Worm (Caenorhabditis elegans) whole organism, early embryonic: Measurements from ENCODE around the gene lin-42.
A peak's percentile ranks its signal among the peaks of the same experiment; 100 is the strongest.

Experiments used
- B0310.2 ChIP-seq: sonication (generic microtip); optimal IDR thresholded peaks from 2 replicates; lab custom pipeline; 2016; ENCODE audit warnings: mild to moderate bottlenecking, missing genetic modification characterization, missing compliant biosample characterization
- F13C5.2 ChIP-seq: sonication (generic microtip); optimal IDR thresholded peaks from 2 replicates; lab custom pipeline; 2017; ENCODE audit warnings: mild to moderate bottlenecking, missing genetic modification characterization, inconsistent platforms, missing compliant biosample characterization
- aly-1 ChIP-seq: sonication (generic microtip); optimal IDR thresholded peaks from 2 replicates; lab custom pipeline; 2016; ENCODE audit warnings: missing genetic modification characterization, missing compliant biosample characterization
- ama-1 ChIP-seq: fragments of 150-350 bp; optimal IDR thresholded peaks from 2 replicates; lab custom pipeline; 2014
- ceh-13 ChIP-seq: fragments of 200-800 bp; sonication (Bioruptor generic); optimal IDR thresholded peaks from 2 replicates; lab custom pipeline; 2018; ENCODE audit warnings: mild to moderate bottlenecking, missing genetic modification characterization, missing compliant biosample characterization
- ceh-36 ChIP-seq: sonication (generic microtip); optimal IDR thresholded peaks from 2 replicates; lab custom pipeline; 2016; ENCODE audit warnings: missing genetic modification characterization, inconsistent platforms, missing compliant biosample characterization
- ets-7 ChIP-seq: sonication (generic microtip); optimal IDR thresholded peaks from 2 replicates; lab custom pipeline; 2016; ENCODE audit warnings: missing genotype, missing genetic modification characterization, missing compliant biosample characterization
- flt-1 ChIP-seq: fragments of 200-800 bp; sonication (Bioruptor generic); IDR thresholded peaks from 2 replicates; pipeline ENCODE4 v1.3.6; 2022; ENCODE audit warnings: missing genetic modification characterization, missing compliant biosample characterization
- hmbx-1 ChIP-seq: sonication (generic microtip); optimal IDR thresholded peaks from 2 replicates; lab custom pipeline; 2016; ENCODE audit warnings: mild to moderate bottlenecking, missing genetic modification characterization, missing compliant biosample characterization
- hmg-4 ChIP-seq: fragments of 200-800 bp; sonication (Bioruptor generic); optimal IDR thresholded peaks from 2 replicates; lab custom pipeline; 2018; ENCODE audit warnings: mild to moderate bottlenecking, missing genetic modification characterization, missing compliant biosample characterization
- hnd-1 ChIP-seq: sonication (generic microtip); optimal IDR thresholded peaks from 2 replicates; lab custom pipeline; 2016; ENCODE audit warnings: missing genetic modification characterization, missing compliant biosample characterization
- pes-1 ChIP-seq: fragments of 200-800 bp; sonication (Bioruptor generic); IDR thresholded peaks from 2 replicates; pipeline ENCODE4 v1.3.6; 2022; ENCODE audit warnings: missing genetic modification reagents, missing genetic modification characterization, missing compliant biosample characterization
- scrt-1 ChIP-seq: fragments of 200-800 bp; sonication (Bioruptor generic); IDR thresholded peaks from 2 replicates; pipeline ENCODE4 v1.3.6; 2022; ENCODE audit warnings: missing genetic modification characterization, missing compliant biosample characterization
- sea-1 ChIP-seq: fragments of 200-800 bp; sonication (Bioruptor generic); conservative IDR thresholded peaks from 2 replicates; pipeline ENCODE4 v1.3.6; 2022; ENCODE audit warnings: missing genetic modification characterization, missing compliant biosample characterization
- tbx-11 ChIP-seq: fragments of 200-800 bp; sonication (Bioruptor generic); IDR thresholded peaks from 2 replicates; pipeline ENCODE4 v1.3.6; 2022; ENCODE audit warnings: missing genetic modification characterization, missing compliant biosample characterization
- tbx-37 ChIP-seq: fragments of 200-800 bp; sonication (Bioruptor generic); conservative IDR thresholded peaks from 2 replicates; pipeline ENCODE4 v1.3.6; 2022; ENCODE audit warnings: missing genetic modification reagents, missing genetic modification characterization, missing compliant biosample characterization
- tra-4 ChIP-seq: sonication (generic microtip); optimal IDR thresholded peaks from 2 replicates; lab custom pipeline; 2017; ENCODE audit warnings: missing genetic modification characterization, missing compliant biosample characterization

The lin-42 gene

ce11 chrII:1252259-1252658 lies at the start of gene lin-42:
Gene lin-42 (minus strand): TSS chrII:1252359.
- no peak for TF ChIP-seq scrt-1 (GFP tag; lab: Robert Waterston, UW)
- no peak for TF ChIP-seq ceh-13 (GFP tag; lab: Kevin White, UChicago)
- TF ChIP-seq F13C5.2 (tag; lab: Kevin White, UChicago), result no peak
- TF ChIP-seq B0310.2 (tag; lab: Kevin White, UChicago), result no peak
- TF ChIP-seq hmbx-1 (tag; lab: Kevin White, UChicago), result no peak
- peak; percentile 4 for TF ChIP-seq ceh-36 (tag; lab: Kevin White, UChicago)
- no peak for TF ChIP-seq hmg-4 (GFP tag; lab: Kevin White, UChicago)

ce11 chrII:1301554-1301953 lies 49.4 kb upstream of the lin-42 start, which contains the start of gene glb-31:
Gene glb-31 (minus strand): TSS chrII:1301654.
- TF ChIP-seq tbx-11, result no peak
- no peak for TF ChIP-seq ceh-36 (tag; lab: Kevin White, UChicago)
- no peak for TF ChIP-seq tra-4
- no peak for TF ChIP-seq hnd-1
- no peak for TF ChIP-seq ets-7 (tag; lab: Kevin White, UChicago)
- no peak for TF ChIP-seq hmg-4 (GFP tag; lab: Kevin White, UChicago)
- no peak for TF ChIP-seq F13C5.2 (tag; lab: Kevin White, UChicago)
- no peak for TF ChIP-seq sea-1 (GFP tag; lab: Robert Waterston, UW)
- TF ChIP-seq ama-1, result no peak
- no peak for TF ChIP-seq tbx-37 (GFP tag; lab: Robert Waterston, UW)
- no peak for TF ChIP-seq scrt-1 (GFP tag; lab: Robert Waterston, UW)
- no peak for TF ChIP-seq pes-1 (GFP tag; lab: Robert Waterston, UW)

- TF ChIP-seq ceh-36 (tag; lab: Kevin White, UChicago) (no peak), hmg-4 (GFP tag; lab: Kevin White, UChicago) (no peak), ceh-13 (GFP tag; lab: Kevin White, UChicago) (no peak), sea-1 (GFP tag; lab: Robert Waterston, UW) (no peak), ama-1 (no peak), ets-7 (tag; lab: Kevin White, UChicago) (no peak), tra-4 (no peak), tbx-11 (no peak), hmbx-1 (tag; lab: Kevin White, UChicago) (no peak)
These were observed 46.0 kb upstream of the lin-42 start, which contains the start of gene Y57G7A.1 for ce11 chrII:1298169-1298568. Gene Y57G7A.1 (plus strand): TSS chrII:1298469.

- TF ChIP-seq ceh-36 (tag; lab: Kevin White, UChicago), result no peak
- TF ChIP-seq hmbx-1 (tag; lab: Kevin White, UChicago), result no peak
- TF ChIP-seq tra-4, result no peak
- TF ChIP-seq flt-1 (GFP tag; lab: Robert Waterston, UW), result no peak
- TF ChIP-seq sea-1 (GFP tag; lab: Robert Waterston, UW), result no peak
- TF ChIP-seq ets-7 (tag; lab: Kevin White, UChicago), result no peak
- TF ChIP-seq scrt-1 (GFP tag; lab: Robert Waterston, UW), result no peak
- no peak for TF ChIP-seq pes-1 (GFP tag; lab: Robert Waterston, UW)
These were observed 45.5 kb upstream of the lin-42 start for ce11 chrII:1297697-1298093.

- no peak for TF ChIP-seq ceh-36 (tag; lab: Kevin White, UChicago)
- no peak for TF ChIP-seq hnd-1
- no peak for TF ChIP-seq B0310.2 (tag; lab: Kevin White, UChicago)
- no peak for TF ChIP-seq tbx-37 (GFP tag; lab: Robert Waterston, UW)
- TF ChIP-seq tbx-11, result no peak
- no peak for TF ChIP-seq flt-1 (GFP tag; lab: Robert Waterston, UW)
- no peak for TF ChIP-seq pes-1 (GFP tag; lab: Robert Waterston, UW)
- no peak for TF ChIP-seq sea-1 (GFP tag; lab: Robert Waterston, UW)
- TF ChIP-seq tra-4, result no peak
- TF ChIP-seq scrt-1 (GFP tag; lab: Robert Waterston, UW), result no peak
- no peak for TF ChIP-seq hmg-4 (GFP tag; lab: Kevin White, UChicago)
- TF ChIP-seq ceh-13 (GFP tag; lab: Kevin White, UChicago), result no peak
- TF ChIP-seq ets-7 (tag; lab: Kevin White, UChicago), result no peak
- no peak for TF ChIP-seq F13C5.2 (tag; lab: Kevin White, UChicago)
- TF ChIP-seq hmbx-1 (tag; lab: Kevin White, UChicago), result no peak
- TF ChIP-seq ama-1, result no peak
- TF ChIP-seq aly-1 (tag; lab: Kevin White, UChicago), result no peak
These were observed 45.0 kb upstream of the lin-42 start for ce11 chrII:1297044-1297696.

ce11 chrII:1295776-1296175 lies 43.6 kb upstream of the lin-42 start, which contains the start of gene Y57G7A.2:
Gene Y57G7A.2 (plus strand): TSS chrII:1296076.
- TF ChIP-seq aly-1 (tag; lab: Kevin White, UChicago) (no peak), tbx-11 (no peak), hmbx-1 (tag; lab: Kevin White, UChicago) (no peak), ceh-36 (tag; lab: Kevin White, UChicago) (no peak), tbx-37 (GFP tag; lab: Robert Waterston, UW) (no peak), flt-1 (GFP tag; lab: Robert Waterston, UW) (no peak), pes-1 (GFP tag; lab: Robert Waterston, UW) (no peak), B0310.2 (tag; lab: Kevin White, UChicago) (no peak), ets-7 (tag; lab: Kevin White, UChicago) (no peak), ama-1 (no peak), tra-4 (no peak), scrt-1 (GFP tag; lab: Robert Waterston, UW) (no peak), ceh-13 (GFP tag; lab: Kevin White, UChicago) (no peak), F13C5.2 (tag; lab: Kevin White, UChicago) (no peak), sea-1 (GFP tag; lab: Robert Waterston, UW) (no peak), hmg-4 (GFP tag; lab: Kevin White, UChicago) (no peak), hnd-1 (no peak)

- no peak for TF ChIP-seq ceh-13 (GFP tag; lab: Kevin White, UChicago)
- no peak for TF ChIP-seq sea-1 (GFP tag; lab: Robert Waterston, UW)
- no peak for TF ChIP-seq aly-1 (tag; lab: Kevin White, UChicago)
- TF ChIP-seq hmg-4 (GFP tag; lab: Kevin White, UChicago), result no peak
- TF ChIP-seq tbx-37 (GFP tag; lab: Robert Waterston, UW), result no peak
- TF ChIP-seq F13C5.2 (tag; lab: Kevin White, UChicago), result no peak
- no peak for TF ChIP-seq ceh-36 (tag; lab: Kevin White, UChicago)
- no peak for TF ChIP-seq B0310.2 (tag; lab: Kevin White, UChicago)
These were observed 41.0 kb upstream of the lin-42 start, which contains the start of gene srz-64 for ce11 chrII:1293157-1293556. Gene srz-64 (minus strand): TSS chrII:1293257.
